Fruit fly (Drosophila melanogaster) whole organism, embryonic: ENCODE results near the gene Prat.

Source experiments
- Atf3 ChIP-seq: fragments of 200-800 bp; sonication (Bioruptor generic); optimal IDR thresholded peaks from 3 replicates; lab custom pipeline; 2016; ENCODE audit warnings: missing biosample characterization, missing genetic modification characterization
- Bdp1 ChIP-seq: fragments of 200-800 bp; sonication (Bioruptor generic); optimal IDR thresholded peaks from 3 replicates; lab custom pipeline; 2016; ENCODE audit warnings: missing biosample characterization, missing genetic modification characterization
- C15 ChIP-seq: fragments of 200-800 bp; sonication (Bioruptor generic); IDR thresholded peaks from 3 replicates; pipeline ENCODE4 v1.3.6; 2022; ENCODE audit warnings: missing biosample characterization, missing genetic modification characterization
- CG10209 ChIP-seq: fragments of 200-800 bp; sonication (Bioruptor generic); optimal IDR thresholded peaks from 3 replicates; lab custom pipeline; 2017; ENCODE audit warnings: missing biosample characterization, mild to moderate bottlenecking, missing genetic modification characterization, missing genetic modification reagents
- CG10543 ChIP-seq: fragments of 200-800 bp; sonication (Bioruptor generic); optimal IDR thresholded peaks from 3 replicates; lab custom pipeline; 2017; ENCODE audit warnings: missing biosample characterization, mild to moderate bottlenecking, missing genetic modification characterization, moderate library complexity
- CG11723 ChIP-seq: fragments of 200-800 bp; sonication (Bioruptor generic); optimal IDR thresholded peaks from 2 replicates; lab custom pipeline; 2017; ENCODE audit warnings: missing biosample characterization, mild to moderate bottlenecking, missing genetic modification characterization
- CG14014 ChIP-seq: fragments of 200-800 bp; sonication (Bioruptor generic); IDR thresholded peaks from 2 replicates; pipeline ENCODE4 v1.3.6; 2022; ENCODE audit warnings: missing biosample characterization, missing genetic modification characterization
- CG15073 ChIP-seq: fragments of 200-800 bp; sonication (Bioruptor generic); optimal IDR thresholded peaks from 2 replicates; lab custom pipeline; 2016; ENCODE audit warnings: missing biosample characterization, missing genetic modification characterization
- CG16815 ChIP-seq: fragments of 200-800 bp; sonication (Bioruptor generic); optimal IDR thresholded peaks from 3 replicates; lab custom pipeline; 2017; ENCODE audit warnings: missing biosample characterization, mild to moderate bottlenecking, missing genetic modification characterization
- CG18011 ChIP-seq: fragments of 200-800 bp; sonication (Bioruptor generic); optimal IDR thresholded peaks from 2 replicates; lab custom pipeline; 2017; ENCODE audit warnings: missing biosample characterization, missing genetic modification characterization, mild to moderate bottlenecking, moderate library complexity, missing genotype
- CG18476 ChIP-seq: fragments of 200-800 bp; sonication (Bioruptor generic); optimal IDR thresholded peaks from 2 replicates; lab custom pipeline; 2016; ENCODE audit warnings: missing biosample characterization, mild to moderate bottlenecking, missing genetic modification characterization
- CG2116 ChIP-seq: fragments of 200-800 bp; sonication (Bioruptor generic); optimal IDR thresholded peaks from 3 replicates; lab custom pipeline; 2018; ENCODE audit warnings: missing biosample characterization, mild to moderate bottlenecking, missing genetic modification characterization
- CG2712 ChIP-seq: fragments of 200-800 bp; optimal IDR thresholded peaks from 3 replicates; lab custom pipeline; 2019; ENCODE audit warnings: missing biosample characterization, mild to moderate bottlenecking, missing genetic modification characterization, moderate library complexity
- CG32772 ChIP-seq: fragments of 200-800 bp; sonication (Bioruptor generic); IDR thresholded peaks from 2 replicates; pipeline ENCODE4 v1.3.6; 2022; ENCODE audit warnings: missing biosample characterization, missing genetic modification characterization
- CG34224 ChIP-seq: fragments of 200-800 bp; sonication (Bioruptor generic); IDR thresholded peaks from 3 replicates; pipeline ENCODE4 v1.3.6; 2022; ENCODE audit warnings: missing biosample characterization, missing genetic modification characterization; ENCODE audit not compliant: partially characterized antibody
- CG42726 ChIP-seq: fragments of 200-800 bp; sonication (Bioruptor generic); IDR thresholded peaks from 2 replicates; pipeline ENCODE4 v1.3.6; 2022; ENCODE audit warnings: missing biosample characterization, missing genetic modification characterization; ENCODE audit not compliant: partially characterized antibody
- CG4282 ChIP-seq: fragments of 200-800 bp; sonication (Bioruptor generic); optimal IDR thresholded peaks from 2 replicates; lab custom pipeline; 2016; ENCODE audit warnings: missing biosample characterization, missing genetic modification characterization
- CG4424 ChIP-seq: fragments of 200-800 bp; sonication (Bioruptor generic); optimal IDR thresholded peaks from 3 replicates; lab custom pipeline; 2016; ENCODE audit warnings: missing biosample characterization, missing genetic modification characterization
- CG4617 ChIP-seq: fragments of 200-800 bp; sonication (Bioruptor generic); optimal IDR thresholded peaks from 3 replicates; lab custom pipeline; 2016; ENCODE audit warnings: missing biosample characterization, missing genetic modification characterization, borderline replicate concordance
- CG8478 ChIP-seq: fragments of >200 bp; optimal IDR thresholded peaks from 2 replicates; lab custom pipeline; 2018
- CG9437 ChIP-seq: fragments of 200-800 bp; sonication (Bioruptor generic); optimal IDR thresholded peaks from 2 replicates; lab custom pipeline; 2018; ENCODE audit warnings: missing biosample characterization, mild to moderate bottlenecking, missing genetic modification characterization
- CrebB ChIP-seq: fragments of 200-800 bp; sonication (Bioruptor generic); optimal IDR thresholded peaks from 3 replicates; lab custom pipeline; 2018; ENCODE audit warnings: missing biosample characterization, mild to moderate bottlenecking, missing genetic modification characterization
- D19A ChIP-seq: fragments of 200-800 bp; optimal IDR thresholded peaks from 3 replicates; lab custom pipeline; 2019; ENCODE audit warnings: missing biosample characterization, mild to moderate bottlenecking, missing genetic modification characterization, moderate library complexity
- Fer1 ChIP-seq: fragments of 200-800 bp; sonication (Bioruptor generic); optimal IDR thresholded peaks from 2 replicates; lab custom pipeline; 2017; ENCODE audit warnings: missing biosample characterization, mild to moderate bottlenecking, missing genetic modification characterization
- HLH54F ChIP-seq: fragments of 200-800 bp; sonication (Bioruptor generic); optimal IDR thresholded peaks from 3 replicates; lab custom pipeline; 2016; ENCODE audit warnings: missing biosample characterization, missing genetic modification characterization
- HmgZ ChIP-seq: fragments of 200-800 bp; sonication (Bioruptor generic); optimal IDR thresholded peaks from 2 replicates; lab custom pipeline; 2018; ENCODE audit warnings: missing biosample characterization, mild to moderate bottlenecking, missing genetic modification characterization
- Hmx ChIP-seq: fragments of 200-800 bp; sonication (Bioruptor generic); optimal IDR thresholded peaks from 2 replicates; lab custom pipeline; 2016; ENCODE audit warnings: missing biosample characterization, missing genetic modification characterization
- MTF-1 ChIP-seq: fragments of 200-800 bp; sonication (Bioruptor generic); optimal IDR thresholded peaks from 2 replicates; lab custom pipeline; 2018; ENCODE audit warnings: missing biosample characterization, mild to moderate bottlenecking, missing genetic modification characterization, borderline replicate concordance
- Mrtf ChIP-seq: fragments of 200-800 bp; sonication (Bioruptor generic); IDR thresholded peaks from 3 replicates; pipeline ENCODE4 v1.3.6; 2022; ENCODE audit warnings: missing biosample characterization, missing genetic modification characterization
- Opbp ChIP-seq: fragments of 200-800 bp; sonication (Bioruptor generic); IDR thresholded peaks from 3 replicates; pipeline ENCODE4 v1.3.6; 2022; ENCODE audit warnings: missing biosample characterization, missing genetic modification characterization; ENCODE audit not compliant: partially characterized antibody
- Side ChIP-seq: fragments of 200-800 bp; sonication (Bioruptor generic); optimal IDR thresholded peaks from 2 replicates; lab custom pipeline; 2016; ENCODE audit warnings: missing biosample characterization, missing genetic modification characterization
- Six4 ChIP-seq: fragments of 200-800 bp; sonication (Bioruptor generic); optimal IDR thresholded peaks from 2 replicates; lab custom pipeline; 2016; ENCODE audit warnings: missing biosample characterization, missing genetic modification characterization
- Ssrp ChIP-seq: fragments of 200-800 bp; sonication (Bioruptor generic); optimal IDR thresholded peaks from 2 replicates; lab custom pipeline; 2018; ENCODE audit warnings: missing biosample characterization, mild to moderate bottlenecking, missing genetic modification characterization, moderate library complexity
- Xrp1 ChIP-seq: fragments of 200-800 bp; sonication (Bioruptor generic); IDR thresholded peaks from 2 replicates; pipeline ENCODE4 v1.3.6; 2022; ENCODE audit warnings: missing biosample characterization, missing genetic modification characterization
- ab ChIP-seq: fragments of 200-800 bp; sonication (Bioruptor generic); optimal IDR thresholded peaks from 2 replicates; lab custom pipeline; 2016; ENCODE audit warnings: missing biosample characterization, missing genetic modification characterization
- az2 ChIP-seq: fragments of 200-800 bp; sonication (Bioruptor generic); optimal IDR thresholded peaks from 3 replicates; lab custom pipeline; 2016; ENCODE audit warnings: missing biosample characterization, missing genetic modification characterization
- bab2 ChIP-seq: fragments of 200-800 bp; sonication (Bioruptor generic); optimal IDR thresholded peaks from 2 replicates; lab custom pipeline; 2016; ENCODE audit warnings: missing biosample characterization, missing genetic modification characterization
- bbx ChIP-seq: fragments of 200-800 bp; sonication (Bioruptor generic); IDR thresholded peaks from 2 replicates; pipeline ENCODE4 v1.3.6; 2022; ENCODE audit warnings: missing biosample characterization, missing genetic modification characterization; ENCODE audit not compliant: partially characterized antibody
- corto ChIP-seq: fragments of 200-800 bp; sonication (Bioruptor generic); optimal IDR thresholded peaks from 2 replicates; lab custom pipeline; 2016; ENCODE audit warnings: missing biosample characterization, mild to moderate bottlenecking, missing genetic modification characterization, moderate library complexity
- dpn ChIP-seq, 2 experiments: fragments of 200-800 bp; sonication (Bioruptor generic); optimal IDR thresholded peaks; 3 replicates each; lab custom pipeline; 2016; ENCODE audit warnings: missing biosample characterization in 2 of 2, missing genetic modification characterization in 2 of 2
- fd3F ChIP-seq: fragments of 200-800 bp; sonication (Bioruptor generic); optimal IDR thresholded peaks from 2 replicates; lab custom pipeline; 2018; ENCODE audit warnings: missing biosample characterization, mild to moderate bottlenecking, missing genetic modification characterization, moderate library complexity
- jing ChIP-seq: fragments of 200-800 bp; sonication (Bioruptor generic); optimal IDR thresholded peaks from 2 replicates; lab custom pipeline; 2018; ENCODE audit warnings: missing biosample characterization, mild to moderate bottlenecking, missing genetic modification characterization
- lmd ChIP-seq: fragments of 200-800 bp; sonication (Bioruptor generic); IDR thresholded peaks from 2 replicates; pipeline ENCODE4 v1.3.6; 2022; ENCODE audit warnings: missing biosample characterization, missing genetic modification characterization
- maf-S ChIP-seq: fragments of 200-800 bp; sonication (Bioruptor generic); optimal IDR thresholded peaks from 2 replicates; lab custom pipeline; 2016; ENCODE audit warnings: missing biosample characterization, missing genetic modification characterization
- onecut ChIP-seq: fragments of 200-800 bp; sonication (Bioruptor generic); IDR thresholded peaks from 2 replicates; pipeline ENCODE4 v1.3.6; 2022; ENCODE audit warnings: missing biosample characterization, missing genetic modification characterization
- pum ChIP-seq: fragments of 200-800 bp; sonication (Bioruptor generic); optimal IDR thresholded peaks from 2 replicates; lab custom pipeline; 2016; ENCODE audit warnings: missing biosample characterization, missing genetic modification characterization
- slp2 ChIP-seq: fragments of 200-800 bp; sonication (Bioruptor generic); optimal IDR thresholded peaks from 2 replicates; lab custom pipeline; 2016; ENCODE audit warnings: missing biosample characterization, missing genetic modification characterization
- sna ChIP-seq: fragments of 200-800 bp; sonication (Bioruptor generic); IDR thresholded peaks from 2 replicates; pipeline ENCODE4 v1.3.6; 2022; ENCODE audit warnings: missing biosample characterization, missing genetic modification characterization; ENCODE audit not compliant: partially characterized antibody
- tgo ChIP-seq: fragments of 200-800 bp; sonication (Bioruptor generic); IDR thresholded peaks from 3 replicates; pipeline ENCODE4 v1.3.6; 2022; ENCODE audit warnings: missing biosample characterization, missing genetic modification characterization
- tna ChIP-seq: fragments of 200-800 bp; sonication (Bioruptor generic); IDR thresholded peaks from 2 replicates; pipeline ENCODE4 v1.3.6; 2022; ENCODE audit warnings: missing biosample characterization, missing genetic modification characterization; ENCODE audit not compliant: partially characterized antibody
- usp ChIP-seq: fragments of >200 bp; optimal IDR thresholded peaks from 2 replicates; lab custom pipeline; 2017; ENCODE audit warnings: missing biosample characterization, missing genetic modification characterization

Gene Prat

dm6 chr3R:7886859-7887190, 24.8 kb downstream of the Prat start, which contains the start of gene ArgRS-m (continued):
- peak; percentile 32 for TF ChIP-seq CG16815 (GFP tag; lab: Kevin White, UChicago)
- TF ChIP-seq az2 (GFP tag; lab: Kevin White, UChicago): no peak
- peak; percentile 23 for TF ChIP-seq Six4
- no peak for TF ChIP-seq CG42726 (GFP tag; lab: Robert Waterston, UW)
- no peak for TF ChIP-seq CG4282
- TF ChIP-seq Opbp: peak; percentile 34; the same call in 1 of the 3 replicates
- TF ChIP-seq maf-S: peak; percentile 28
- peak; percentile 38 for TF ChIP-seq lmd (GFP tag; lab: Robert Waterston, UW)
- TF ChIP-seq CG4617 (GFP tag; lab: Kevin White, UChicago): peak; percentile 58
- TF ChIP-seq Ssrp (tag; lab: Kevin White, UChicago): no peak
- peak; percentile 37 for TF ChIP-seq fd3F (GFP tag; lab: Kevin White, UChicago)
- TF ChIP-seq bab2 (GFP tag; lab: Kevin White, UChicago): peak; percentile 55
- TF ChIP-seq MTF-1 (GFP tag; lab: Kevin White, UChicago): no peak
- peak; percentile 16; the same call in 1 of the 2 replicates for TF ChIP-seq Xrp1 (GFP tag; lab: Robert Waterston, UW)
- no peak; the same call in 2 of the 3 replicates for TF ChIP-seq CG34224
- TF ChIP-seq CG9437 (GFP tag; lab: Kevin White, UChicago): peak; percentile 15
- TF ChIP-seq sna: peak; percentile 44; the same call in 1 of the 2 replicates
- peak; percentile 40 for TF ChIP-seq CG2712
- TF ChIP-seq CG10209: no peak
- TF ChIP-seq tna (GFP tag; lab: Robert Waterston, UW): no peak
- no peak for TF ChIP-seq CG15073
- peak; percentile 63 for TF ChIP-seq CrebB (tag; lab: Kevin White, UChicago)
- TF ChIP-seq HmgZ (tag; lab: Kevin White, UChicago): peak; percentile 65
- TF ChIP-seq slp2: no peak
- TF ChIP-seq Hmx: no peak
- TF ChIP-seq C15 (GFP tag; lab: Robert Waterston, UW): no peak
- TF ChIP-seq CG14014 (GFP tag; lab: Robert Waterston, UW): peak; percentile 67
- TF ChIP-seq tgo (GFP tag; lab: Robert Waterston, UW): no peak
- TF ChIP-seq D19A (tag; lab: Kevin White, UChicago): no peak
- peak; percentile 76 for TF ChIP-seq Fer1 (GFP tag; lab: Kevin White, UChicago)
- TF ChIP-seq bbx (GFP tag; lab: Robert Waterston, UW): no peak
- no peak for TF ChIP-seq pum (GFP tag; lab: Kevin White, UChicago)
- TF ChIP-seq dpn (GFP tag; optimal IDR thresholded peaks at IDR 0.05; lab: Kevin White, UChicago): peak; percentile 54
- TF ChIP-seq CG18011 (GFP tag; lab: Kevin White, UChicago): peak; percentile 23
- peak; percentile 43 for TF ChIP-seq Bdp1 (GFP tag; lab: Kevin White, UChicago)
- TF ChIP-seq Atf3 (GFP tag; lab: Kevin White, UChicago): peak; percentile 55
- no peak for TF ChIP-seq CG32772
- TF ChIP-seq usp (GFP tag; lab: Kevin White, UChicago): no peak
- peak; percentile 41 for TF ChIP-seq Side (GFP tag; lab: Kevin White, UChicago)
- TF ChIP-seq CG11723: peak; percentile 16
- TF ChIP-seq corto (GFP tag; lab: Kevin White, UChicago): no peak
- no peak for TF ChIP-seq CG4424 (GFP tag; lab: Kevin White, UChicago)
- TF ChIP-seq jing: no peak
- TF ChIP-seq CG2116: peak; percentile 49
- peak; percentile 69 for TF ChIP-seq HLH54F (GFP tag; lab: Kevin White, UChicago)
- TF ChIP-seq CG18476 (GFP tag; lab: Kevin White, UChicago): no peak
- peak; percentile 59 for TF ChIP-seq CG10543 (GFP tag; lab: Kevin White, UChicago)
- TF ChIP-seq CG8478: no peak
- no peak for TF ChIP-seq Mrtf
- no peak for TF ChIP-seq ab (GFP tag; lab: Kevin White, UChicago)
- TF ChIP-seq onecut (GFP tag; lab: Robert Waterston, UW): no peak
